Fruit fly (Drosophila melanogaster) whole organism, prepupa: ENCODE measurements around the gene CG6276.

Experiments used
- CG3919 ChIP-seq: fragments of 200-800 bp; sonication (Bioruptor generic); optimal IDR thresholded peaks from 3 replicates; lab custom pipeline; 2016; ENCODE audit warnings: missing biosample characterization, missing genetic modification characterization
- CG6276 ChIP-seq: fragments of 200-800 bp; sonication (Bioruptor generic); optimal IDR thresholded peaks from 2 replicates; lab custom pipeline; 2017; ENCODE audit warnings: missing biosample characterization, mild to moderate bottlenecking, missing genetic modification characterization
- CG6854 ChIP-seq: fragments of 200-800 bp; sonication (Bioruptor generic); optimal IDR thresholded peaks from 2 replicates; lab custom pipeline; 2017; ENCODE audit warnings: missing biosample characterization, mild to moderate bottlenecking, missing genetic modification characterization
- Gug ChIP-seq: fragments of 200-800 bp; sonication (Bioruptor generic); IDR thresholded peaks from 2 replicates; pipeline ENCODE4 v1.3.6; 2022; ENCODE audit warnings: missing biosample characterization, missing genetic modification characterization
- Hr39 ChIP-seq: fragments of 200-800 bp; sonication (Bioruptor generic); optimal IDR thresholded peaks from 2 replicates; lab custom pipeline; 2016; ENCODE audit warnings: missing biosample characterization, missing genetic modification characterization
- Lpt ChIP-seq: fragments of 200-800 bp; sonication (Bioruptor generic); optimal IDR thresholded peaks from 3 replicates; lab custom pipeline; 2016; ENCODE audit warnings: missing biosample characterization, missing genetic modification characterization
- OdsH ChIP-seq: fragments of 200-800 bp; sonication (Bioruptor generic); optimal IDR thresholded peaks from 3 replicates; lab custom pipeline; 2016; ENCODE audit warnings: missing biosample characterization, missing genetic modification characterization
- Sox102F ChIP-seq: fragments of 200-800 bp; sonication (Bioruptor generic); optimal IDR thresholded peaks from 2 replicates; lab custom pipeline; 2016; ENCODE audit warnings: missing biosample characterization, mild to moderate bottlenecking, missing genetic modification characterization
- Sox14 ChIP-seq: fragments of 200-800 bp; sonication (Bioruptor generic); optimal IDR thresholded peaks from 3 replicates; lab custom pipeline; 2016; ENCODE audit warnings: missing biosample characterization, missing genetic modification characterization
- dac ChIP-seq: fragments of 200-800 bp; sonication (Bioruptor generic); optimal IDR thresholded peaks from 2 replicates; lab custom pipeline; 2017; ENCODE audit warnings: missing biosample characterization, mild to moderate bottlenecking, missing genetic modification characterization
- esn ChIP-seq: fragments of 200-800 bp; sonication (Bioruptor generic); optimal IDR thresholded peaks from 2 replicates; lab custom pipeline; 2016; ENCODE audit warnings: missing biosample characterization, mild to moderate bottlenecking, missing genetic modification characterization, moderate library complexity
- net ChIP-seq: fragments of 200-800 bp; sonication (Bioruptor generic); optimal IDR thresholded peaks from 3 replicates; lab custom pipeline; 2016; ENCODE audit warnings: missing biosample characterization, missing genetic modification characterization
- spab ChIP-seq: fragments of 200-800 bp; sonication (Bioruptor generic); optimal IDR thresholded peaks from 2 replicates; lab custom pipeline; 2017; ENCODE audit warnings: missing biosample characterization, mild to moderate bottlenecking, missing genetic modification characterization, missing genetic modification reagents
- topi ChIP-seq: fragments of 200-800 bp; sonication (Bioruptor generic); optimal IDR thresholded peaks from 3 replicates; lab custom pipeline; 2016; ENCODE audit warnings: missing biosample characterization, missing genetic modification characterization

DNA sequence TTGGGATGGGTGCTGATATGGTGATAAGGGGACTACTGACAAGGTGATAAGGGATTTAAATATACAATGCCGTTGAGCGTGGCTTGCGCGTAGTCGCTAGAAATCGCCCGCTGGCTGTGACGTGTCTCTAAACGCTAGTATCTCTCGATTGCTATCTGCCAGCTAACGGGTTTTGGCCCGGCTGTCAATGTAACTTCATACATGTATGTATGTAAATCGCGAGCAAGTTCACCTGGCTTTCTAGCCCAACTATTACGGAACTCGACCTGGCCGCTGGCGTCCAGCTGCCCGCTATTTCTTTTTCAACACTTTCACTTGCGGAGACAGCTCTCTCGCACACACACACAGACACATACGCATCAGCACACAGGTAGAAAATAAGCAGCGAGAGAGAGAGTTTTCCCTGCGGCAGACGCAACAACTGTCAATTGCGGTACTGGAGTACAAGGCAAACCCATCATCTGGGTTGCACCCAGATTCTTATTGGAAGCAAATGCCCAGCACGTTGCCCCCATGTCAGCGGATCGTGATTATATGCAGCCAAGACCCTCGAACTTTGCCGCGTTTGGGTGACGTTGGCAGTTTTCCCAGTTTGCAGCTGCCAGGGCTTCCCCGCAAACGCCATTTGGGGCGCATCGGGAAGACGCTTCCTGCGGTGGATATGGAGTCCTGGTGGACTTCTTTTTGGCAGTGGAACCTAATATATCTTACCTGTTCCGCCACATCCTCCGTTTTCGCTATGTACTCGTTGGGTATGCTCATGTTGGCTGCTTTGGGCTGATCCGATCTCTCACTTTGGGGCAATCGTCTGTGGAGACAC is 25.5 kb upstream of the CG6276 start:
- TF ChIP-seq net (no peak), OdsH (GFP tag; lab: Kevin White, UChicago) (no peak), Lpt (GFP tag; lab: Kevin White, UChicago) (no peak), Sox14 (no peak), Sox102F (no peak), Gug (no peak), Hr39 (GFP tag; lab: Kevin White, UChicago) (no peak), CG3919 (GFP tag; lab: Kevin White, UChicago) (no peak), spab (GFP tag; lab: Kevin White, UChicago) (no peak), esn (GFP tag; lab: Kevin White, UChicago) (no peak), dac (GFP tag; lab: Kevin White, UChicago) (no peak), topi (GFP tag; lab: Kevin White, UChicago) (no peak), CG6854 (GFP tag; lab: Kevin White, UChicago) (no peak), CG6276 (no peak)
